Worm (Caenorhabditis elegans): Measurements from ENCODE around the gene srg-40.

srg-40 gene

ce11 chrV:11147780-11148144 is 16.6 kb downstream of the srg-40 start:
- TF ChIP-seq ceh-88 (GFP tag; IDR thresholded peaks at IDR 0.05) = no peak
- TF ChIP-seq nhr-90 (tag; optimal IDR thresholded peaks at IDR 0.05; ENCODE audit: poor library complexity) = peak; percentile 17
- peak in 1 of 6 experiments; percentile 76 for TF ChIP-seq elt-3 (tag; optimal IDR thresholded peaks at IDR 0.05)
- TF ChIP-seq lsy-2 (tag; optimal IDR thresholded peaks at IDR 0.05) = peak in 1 of 2 experiments; percentile 12
- peak; percentile 9 for TF ChIP-seq jun-1 (tag; optimal IDR thresholded peaks at IDR 0.05)
- TF ChIP-seq unc-62 (GFP tag; optimal IDR thresholded peaks at IDR 0.05) = no peak
- no peak for TF ChIP-seq efl-1 (optimal IDR thresholded peaks at IDR 0.05)
- TF ChIP-seq efl-1 (GFP tag; optimal IDR thresholded peaks at IDR 0.05 in 1 of 2) = peak in 1 of 2 experiments; percentile 76
- peak; percentile 18 for TF ChIP-seq ztf-4 (tag; optimal IDR thresholded peaks at IDR 0.05)
- no peak for TF ChIP-seq lin-13 (GFP tag; optimal IDR thresholded peaks at IDR 0.05)
- TF ChIP-seq elt-2 (tag; optimal IDR thresholded peaks at IDR 0.05) = no peak
- no peak for TF ChIP-seq egl-13 (tag; optimal IDR thresholded peaks at IDR 0.05)
- TF ChIP-seq nhr-71 (tag; optimal IDR thresholded peaks at IDR 0.05) = peak; percentile 38
- TF ChIP-seq C16A3.4 (tag; optimal IDR thresholded peaks at IDR 0.05) = no peak
- TF ChIP-seq sup-37 (GFP tag; optimal IDR thresholded peaks at IDR 0.05) = no peak
- no peak for TF ChIP-seq sptf-1 (tag; optimal IDR thresholded peaks at IDR 0.05)
- TF ChIP-seq nhr-85 (tag) = peak; percentile 86
- no peak for TF ChIP-seq dpl-1 (GFP tag; optimal IDR thresholded peaks at IDR 0.05)
- no peak for TF ChIP-seq mdl-1 (tag; optimal IDR thresholded peaks at IDR 0.05)
- no peak for TF ChIP-seq hpl-2 (GFP tag; optimal IDR thresholded peaks at IDR 0.05)
- no peak for TF ChIP-seq lin-39 (tag; optimal IDR thresholded peaks at IDR 0.05)

ce11 chrV:11146958-11147779 is 17.2 kb downstream of the srg-40 start, which contains the start of the genes T19C4.24 and nlp-33:
Gene T19C4.24, minus strand, starts transcription at chrV:11147008.
Gene nlp-33, plus strand, starts transcription at chrV:11147346.
- TF ChIP-seq blmp-1 (tag; optimal IDR thresholded peaks at IDR 0.05) (peak; percentile 26), hlh-4 (tag; optimal IDR thresholded peaks at IDR 0.05) (no peak), lin-35 (GFP tag; optimal IDR thresholded peaks at IDR 0.05) (peak in 1 of 2 experiments; percentile 19), elt-3 (tag; optimal IDR thresholded peaks at IDR 0.05) (peak in 2 of 6 experiments; percentile 60 to 74), grh-1 (GFP tag; IDR thresholded peaks at IDR 0.05) (peak; percentile 30; the same call in 1 of the 2 replicates), unc-98 (GFP tag; IDR thresholded peaks at IDR 0.05) (no peak), nhr-85 (tag) (peak; percentile 89), dpl-1 (GFP tag; optimal IDR thresholded peaks at IDR 0.05) (no peak), ama-1 (optimal IDR thresholded peaks at IDR 0.05) (peak; percentile 82), lin-14 (GFP tag; optimal IDR thresholded peaks at IDR 0.05) (peak; percentile 63), jun-1 (tag; optimal IDR thresholded peaks at IDR 0.05) (no peak), lsy-2 (tag; optimal IDR thresholded peaks at IDR 0.05) (peak in 1 of 2 experiments; percentile 8), aly-2 (tag; optimal IDR thresholded peaks at IDR 0.05) (no peak), nhr-20 (tag; optimal IDR thresholded peaks at IDR 0.05) (peak; percentile 54), mep-1 (tag; optimal IDR thresholded peaks at IDR 0.05) (no peak), nhr-71 (tag; optimal IDR thresholded peaks at IDR 0.05) (peak; percentile 40), nhr-19 (GFP tag; conservative IDR thresholded peaks at IDR 0.05) (peak; percentile 16; the same call in 1 of the 2 replicates), snu-23 (GFP tag; optimal IDR thresholded peaks at IDR 0.05) (peak; percentile 50), fkh-4 (tag; optimal IDR thresholded peaks at IDR 0.05; ENCODE audit: borderline replicate concordance) (no peak), sox-4 (tag; optimal IDR thresholded peaks at IDR 0.05) (no peak), nhr-90 (tag; optimal IDR thresholded peaks at IDR 0.05; ENCODE audit: poor library complexity) (peak; percentile 51), tbx-2 (tag; optimal IDR thresholded peaks at IDR 0.05) (peak; percentile 20)

ce11 chrV:11144694-11145093 is 19.7 kb downstream of the srg-40 start, which contains the start of gene C06H2.7:
Gene C06H2.7, minus strand, starts transcription at chrV:11144794.
- TF ChIP-seq efl-1 (optimal IDR thresholded peaks at IDR 0.05) = no peak
- peak in 1 of 2 experiments; percentile 7 for TF ChIP-seq efl-1 (GFP tag; optimal IDR thresholded peaks at IDR 0.05 in 1 of 2)
- TF ChIP-seq nhr-84 (tag; optimal IDR thresholded peaks at IDR 0.05) = no peak
